Worm (Caenorhabditis elegans) whole organism, L4 larva: ENCODE results near the gene cyp-14A2.

Experiments used
- D1046.2 ChIP-seq: fragments of 200-800 bp; sonication (Bioruptor generic); IDR thresholded peaks from 2 replicates; pipeline ENCODE4 v1.3.6; 2022; ENCODE audit warnings: missing genetic modification characterization, missing compliant biosample characterization
- F44E2.7 ChIP-seq: fragments of 200-800 bp; sonication (Bioruptor generic); IDR thresholded peaks from 2 replicates; pipeline ENCODE4 v2.1.2; 2022; ENCODE audit warnings: missing genetic modification characterization, missing compliant biosample characterization
- F49E8.2 ChIP-seq: sonication (generic microtip); optimal IDR thresholded peaks from 2 replicates; lab custom pipeline; 2016; ENCODE audit warnings: missing compliant biosample characterization, mild to moderate bottlenecking, missing genetic modification characterization, borderline replicate concordance
- R02D3.7 ChIP-seq: fragments of 150-350 bp; sonication (generic microtip); optimal IDR thresholded peaks from 3 replicates; lab custom pipeline; 2014; ENCODE audit warnings: missing biosample characterization, missing genetic modification characterization
- Y48G9A.11 ChIP-seq: fragments of 200-800 bp; sonication (Bioruptor generic); IDR thresholded peaks from 2 replicates; pipeline ENCODE4 v1.3.6; 2022; ENCODE audit warnings: missing genetic modification reagents, missing genetic modification characterization, missing compliant biosample characterization
- Y75B8A.6 ChIP-seq: fragments of 200-800 bp; sonication (Bioruptor generic); IDR thresholded peaks from 2 replicates; pipeline ENCODE4 v1.3.6; 2022; ENCODE audit warnings: missing genetic modification reagents, missing genetic modification characterization, missing compliant biosample characterization
- aha-1 ChIP-seq: fragments of 150-350 bp; peaks from one replicate; lab custom pipeline; 2014; ENCODE audit warnings: missing biosample characterization, missing genetic modification characterization
- arid-1 ChIP-seq: fragments of 200-800 bp; sonication (Bioruptor generic); conservative IDR thresholded peaks from 2 replicates; pipeline ENCODE4 v1.3.6; 2022; ENCODE audit warnings: missing genetic modification reagents, missing genetic modification characterization, missing compliant biosample characterization
- ceh-28 ChIP-seq: fragments of 150-350 bp; optimal IDR thresholded peaks from 2 replicates; lab custom pipeline; 2014; ENCODE audit warnings: missing biosample characterization, missing genetic modification reagents, missing genetic modification characterization
- ceh-32 ChIP-seq: sonication (generic microtip); optimal IDR thresholded peaks from 2 replicates; lab custom pipeline; 2016; ENCODE audit warnings: mild to moderate bottlenecking, missing genetic modification characterization, missing compliant biosample characterization; ENCODE audit not compliant: poor library complexity
- ceh-44 ChIP-seq: fragments of 200-800 bp; sonication (Bioruptor generic); IDR thresholded peaks from 2 replicates; pipeline ENCODE4 v1.3.6; 2022; ENCODE audit warnings: missing genetic modification reagents, missing genetic modification characterization, missing compliant biosample characterization
- ceh-62 ChIP-seq: sonication (generic microtip); optimal IDR thresholded peaks from 2 replicates; lab custom pipeline; 2017; ENCODE audit warnings: missing biosample characterization, missing genetic modification characterization
- ceh-82 ChIP-seq: sonication (generic microtip); optimal IDR thresholded peaks from 2 replicates; lab custom pipeline; 2017; ENCODE audit warnings: missing biosample characterization, missing genetic modification characterization
- ces-1 ChIP-seq: fragments of 150-350 bp; sonication (generic microtip); optimal IDR thresholded peaks from 4 replicates; lab custom pipeline; 2014; ENCODE audit warnings: missing biosample characterization, missing genetic modification reagents, missing genetic modification characterization
- cey-2 ChIP-seq: sonication (generic microtip); optimal IDR thresholded peaks from 3 replicates; lab custom pipeline; 2017; ENCODE audit warnings: missing genetic modification characterization, mild to moderate bottlenecking, missing compliant biosample characterization, antibody characterized with exemption, borderline replicate concordance; ENCODE audit not compliant: insufficient read depth
- ctbp-1 ChIP-seq: fragments of 200-800 bp; sonication (Bioruptor generic); IDR thresholded peaks from 2 replicates; pipeline ENCODE4 v1.3.6; 2022; ENCODE audit warnings: missing genetic modification reagents, missing genetic modification characterization, missing compliant biosample characterization
- daf-12 ChIP-seq: fragments of 150-350 bp; optimal IDR thresholded peaks from 2 replicates; lab custom pipeline; 2014; ENCODE audit warnings: missing biosample characterization, missing genetic modification reagents, missing genetic modification characterization
- dmd-8 ChIP-seq: fragments of 200-800 bp; sonication (Bioruptor generic); IDR thresholded peaks from 2 replicates; pipeline ENCODE4 v1.3.6; 2022; ENCODE audit warnings: missing genetic modification characterization, missing compliant biosample characterization
- dmd-9 ChIP-seq: fragments of 200-800 bp; sonication (Bioruptor generic); IDR thresholded peaks from 2 replicates; pipeline ENCODE4 v1.3.6; 2022; ENCODE audit warnings: missing genetic modification reagents, missing genetic modification characterization, missing compliant biosample characterization
- duxl-1 ChIP-seq: sonication (generic microtip); optimal IDR thresholded peaks from 2 replicates; lab custom pipeline; 2016; ENCODE audit warnings: mild to moderate bottlenecking, missing genetic modification characterization, moderate library complexity, missing compliant biosample characterization; ENCODE audit not compliant: poor library complexity
- dve-1 ChIP-seq: sonication (generic microtip); optimal IDR thresholded peaks from 2 replicates; lab custom pipeline; 2017; ENCODE audit warnings: antibody characterized with exemption, mild to moderate bottlenecking, missing genetic modification characterization, missing compliant biosample characterization; ENCODE audit not compliant: insufficient read depth
- hif-1 ChIP-seq, 2 experiments: sonication (generic microtip); optimal IDR thresholded peaks; 2 replicates each; lab custom pipeline; 2016 to 2017; ENCODE audit warnings: missing compliant biosample characterization in 2 of 2, missing genetic modification characterization in 2 of 2, missing genetic modification reagents in 2 of 2, missing genotype in 2 of 2, mild to moderate bottlenecking in 1 of 2
- hlh-11 ChIP-seq: fragments of 200-800 bp; sonication (Bioruptor generic); optimal IDR thresholded peaks from 2 replicates; lab custom pipeline; 2018; ENCODE audit warnings: mild to moderate bottlenecking, missing genetic modification characterization, missing compliant biosample characterization
- hlh-30 ChIP-seq: sonication (generic microtip); optimal IDR thresholded peaks from 2 replicates; lab custom pipeline; 2017; ENCODE audit warnings: antibody characterized with exemption, mild to moderate bottlenecking, missing genetic modification characterization, missing compliant biosample characterization; ENCODE audit not compliant: insufficient read depth
- hmg-1.1 ChIP-seq: fragments of 200-800 bp; sonication (Bioruptor generic); IDR thresholded peaks from 2 replicates; pipeline ENCODE4 v1.3.6; 2022; ENCODE audit warnings: missing genetic modification reagents, missing genetic modification characterization, missing compliant biosample characterization
- jun-1 ChIP-seq: fragments of 150-350 bp; optimal IDR thresholded peaks from 2 replicates; lab custom pipeline; 2014; ENCODE audit warnings: missing biosample characterization, missing genetic modification reagents, missing genetic modification characterization
- lim-7 ChIP-seq: fragments of 200-800 bp; sonication (Bioruptor generic); IDR thresholded peaks from 2 replicates; pipeline ENCODE4 v1.3.6; 2022; ENCODE audit warnings: missing genetic modification characterization, missing compliant biosample characterization
- lin-38 ChIP-seq: fragments of 200-800 bp; sonication (Bioruptor generic); IDR thresholded peaks from 2 replicates; pipeline ENCODE4 v1.3.6; 2022; ENCODE audit warnings: missing genetic modification reagents, missing genetic modification characterization, missing compliant biosample characterization
- madf-9 ChIP-seq: fragments of 200-800 bp; sonication (Bioruptor generic); conservative IDR thresholded peaks from 2 replicates; pipeline ENCODE4 v1.3.6; 2022; ENCODE audit warnings: missing genetic modification reagents, missing genetic modification characterization, missing compliant biosample characterization
- mdt-29 ChIP-seq: fragments of 200-800 bp; sonication (Bioruptor generic); IDR thresholded peaks from 2 replicates; pipeline ENCODE4 v1.3.6; 2022; ENCODE audit warnings: missing genetic modification reagents, missing genetic modification characterization, missing compliant biosample characterization
- mep-1 ChIP-seq: fragments of 150-350 bp; sonication (generic microtip); optimal IDR thresholded peaks from 3 replicates; lab custom pipeline; 2014; ENCODE audit warnings: missing biosample characterization, missing genetic modification characterization
- mes-2 ChIP-seq: sonication (generic microtip); optimal IDR thresholded peaks from 2 replicates; lab custom pipeline; 2016; ENCODE audit warnings: missing genotype, mild to moderate bottlenecking, missing genetic modification characterization, missing compliant biosample characterization; ENCODE audit not compliant: poor library complexity, severe bottlenecking
- mxl-3 ChIP-seq: fragments of 200-800 bp; sonication (Bioruptor generic); optimal IDR thresholded peaks from 2 replicates; lab custom pipeline; 2018; ENCODE audit warnings: mild to moderate bottlenecking, missing genetic modification characterization, missing compliant biosample characterization
- nhr-102 ChIP-seq: sonication (generic microtip); optimal IDR thresholded peaks from 2 replicates; lab custom pipeline; 2016; ENCODE audit warnings: mild to moderate bottlenecking, missing genetic modification characterization, moderate library complexity, missing compliant biosample characterization
- nhr-28 ChIP-seq: fragments of 150-350 bp; optimal IDR thresholded peaks from 2 replicates; lab custom pipeline; 2014; ENCODE audit warnings: missing biosample characterization, missing genetic modification characterization
- nhr-41 ChIP-seq: fragments of 200-800 bp; sonication (Bioruptor generic); IDR thresholded peaks from 2 replicates; pipeline ENCODE4 v1.3.6; 2022; ENCODE audit warnings: missing genetic modification reagents, missing genetic modification characterization, missing compliant biosample characterization
- nhr-48 ChIP-seq: sonication (generic microtip); optimal IDR thresholded peaks from 2 replicates; lab custom pipeline; 2016; ENCODE audit warnings: mild to moderate bottlenecking, missing genetic modification characterization, missing compliant biosample characterization
- nhr-76 ChIP-seq: fragments of 150-350 bp; optimal IDR thresholded peaks from 2 replicates; lab custom pipeline; 2014; ENCODE audit warnings: missing biosample characterization, missing genetic modification characterization
- pha-4 ChIP-seq, 2 experiments: fragments of 150-350 bp in 1 of 2; fragments of 200-800 bp in 1 of 2; sonication (Bioruptor generic) in 1 of 2; IDR thresholded peaks in 1 of 2; optimal IDR thresholded peaks in 1 of 2; 2 replicates each; pipeline versions ENCODE4 v1.3.6 to Lab custom; 2014 to 2022; ENCODE audit warnings: missing genetic modification characterization in 2 of 2, missing genetic modification reagents in 2 of 2, missing biosample characterization in 1 of 2, missing compliant biosample characterization in 1 of 2
- skn-1 ChIP-seq: fragments of 150-350 bp; optimal IDR thresholded peaks from 2 replicates; lab custom pipeline; 2014; ENCODE audit warnings: missing biosample characterization, missing genetic modification characterization
- snpc-4 ChIP-seq: fragments of 150-350 bp; optimal IDR thresholded peaks from 2 replicates; lab custom pipeline; 2014; ENCODE audit warnings: missing biosample characterization, missing genetic modification characterization
- spr-1 ChIP-seq: sonication (generic microtip); optimal IDR thresholded peaks from 2 replicates; lab custom pipeline; 2016; ENCODE audit warnings: mild to moderate bottlenecking, missing genetic modification characterization, missing compliant biosample characterization
- unc-130 ChIP-seq: sonication (generic microtip); optimal IDR thresholded peaks from 2 replicates; lab custom pipeline; 2016; ENCODE audit warnings: missing genetic modification reagents, missing genetic modification characterization, missing compliant biosample characterization
- vab-7 ChIP-seq: fragments of 200-800 bp; sonication (Bioruptor generic); IDR thresholded peaks from 2 replicates; pipeline ENCODE4 v1.3.6; 2022; ENCODE audit warnings: missing genetic modification reagents, missing genetic modification characterization, missing compliant biosample characterization
- zag-1 ChIP-seq: fragments of 150-350 bp; optimal IDR thresholded peaks from 2 replicates; lab custom pipeline; 2014; ENCODE audit warnings: missing biosample characterization, missing genetic modification characterization
- zfp-3 ChIP-seq: fragments of 200-800 bp; sonication (Bioruptor generic); conservative IDR thresholded peaks from 2 replicates; pipeline ENCODE4 v1.3.6; 2022; ENCODE audit warnings: missing genetic modification reagents, missing genetic modification characterization, missing compliant biosample characterization

Gene cyp-14A2

ce11 chrX:13310763-13311162 is 41.3 kb upstream of the cyp-14A2 start (continued):
- no peak for TF ChIP-seq lin-38 (GFP tag; lab: Robert Waterston, UW)
- no peak for TF ChIP-seq aha-1
- TF ChIP-seq dve-1: peak; percentile 96
- TF ChIP-seq zfp-3 (GFP tag; lab: Robert Waterston, UW): no peak
- no peak for TF ChIP-seq Y75B8A.6 (GFP tag; lab: Robert Waterston, UW)
- TF ChIP-seq mep-1: peak; percentile 34

DNA sequence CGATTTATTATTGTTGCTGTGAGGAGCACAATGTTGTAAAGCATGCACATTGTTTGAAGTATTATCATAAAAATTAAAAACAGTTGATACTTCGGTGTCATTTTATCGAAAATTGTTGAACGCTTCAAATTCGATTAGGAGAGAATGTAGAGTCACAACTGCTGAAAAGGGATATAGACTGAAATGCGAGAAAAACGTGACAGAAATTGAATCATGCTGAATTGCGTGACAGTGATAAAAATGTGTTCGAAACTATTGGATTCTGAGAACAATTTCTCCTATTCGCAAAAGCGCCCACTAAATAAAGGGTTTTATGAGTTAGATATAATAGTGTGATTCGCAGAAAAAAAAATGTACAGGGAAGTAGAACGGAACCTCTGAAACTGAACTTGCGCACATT is 39.3 kb upstream of the cyp-14A2 start, which contains the start of gene srxa-8:
Gene srxa-8 (minus strand): TSS at position 101 of the 400 bp plus-strand sequence.
- TF ChIP-seq hif-1 (tag; optimal IDR thresholded peaks at IDR 0.05; lab: Kevin White, UChicago): no peak
- no peak for TF ChIP-seq ctbp-1 (GFP tag; lab: Robert Waterston, UW)
- no peak for TF ChIP-seq zag-1 (tag; lab: Kevin White, UChicago)
- no peak for TF ChIP-seq daf-12 (tag; lab: Kevin White, UChicago)
- no peak for TF ChIP-seq R02D3.7 (tag; lab: Kevin White, UChicago)
- TF ChIP-seq ces-1 (GFP tag; lab: Kevin White, UChicago): no peak
- no peak for TF ChIP-seq arid-1 (GFP tag; lab: Robert Waterston, UW)
- TF ChIP-seq nhr-41 (GFP tag; lab: Robert Waterston, UW): no peak
- no peak for TF ChIP-seq aha-1

- peak; percentile 41 for TF ChIP-seq mes-2 (tag; lab: Kevin White, UChicago)
- TF ChIP-seq skn-1 (tag; lab: Kevin White, UChicago): no peak
- TF ChIP-seq jun-1 (tag; lab: Kevin White, UChicago): no peak
- no peak for TF ChIP-seq F44E2.7
- peak; percentile 74 for TF ChIP-seq lim-7
- TF ChIP-seq dve-1: peak; percentile 10
- TF ChIP-seq nhr-28: no peak
- peak; percentile 47 for TF ChIP-seq duxl-1 (tag; lab: Kevin White, UChicago)
- TF ChIP-seq ceh-32 (tag; lab: Kevin White, UChicago): no peak
- no peak for TF ChIP-seq F49E8.2 (tag; lab: Kevin White, UChicago)
- TF ChIP-seq mdt-29 (GFP tag; lab: Robert Waterston, UW): no peak
- TF ChIP-seq cey-2 (tag; lab: Kevin White, UChicago): no peak
- TF ChIP-seq spr-1 (tag; lab: Kevin White, UChicago): peak; percentile 42
- no peak for TF ChIP-seq snpc-4 (tag; lab: Kevin White, UChicago)
- TF ChIP-seq lin-38 (GFP tag; lab: Robert Waterston, UW): peak; percentile 61
- TF ChIP-seq dmd-8 (GFP tag; lab: Robert Waterston, UW): no peak
- 0 out of 2 replicates have a peak, but pooled peaks have one; percentile 11 for TF ChIP-seq madf-9 (GFP tag; lab: Robert Waterston, UW)
- peak; percentile 10 for TF ChIP-seq nhr-102
- TF ChIP-seq Y48G9A.11 (GFP tag; lab: Robert Waterston, UW): 0 out of 2 replicates have a peak, but pooled peaks have one; percentile 8
- no peak for TF ChIP-seq unc-130
- peak; percentile 38; the same call in 1 of the 2 replicates for TF ChIP-seq vab-7 (GFP tag; lab: Robert Waterston, UW)
- no peak for TF ChIP-seq ceh-28 (tag; lab: Kevin White, UChicago)
- no peak for TF ChIP-seq ceh-82 (tag; lab: Kevin White, UChicago)
- TF ChIP-seq hmg-1.1: 0 out of 2 replicates have a peak, but pooled peaks have one; percentile 52
- no peak for TF ChIP-seq ceh-62 (tag; lab: Kevin White, UChicago)
- TF ChIP-seq nhr-48 (tag; lab: Kevin White, UChicago): peak; percentile 40
- no peak for TF ChIP-seq dmd-9 (GFP tag; lab: Robert Waterston, UW)
- TF ChIP-seq hlh-11 (tag; lab: Kevin White, UChicago): no peak
- no peak for TF ChIP-seq nhr-76 (tag; lab: Kevin White, UChicago)
- TF ChIP-seq ceh-44: no peak
- peak; percentile 6 for TF ChIP-seq mxl-3 (GFP tag; lab: Kevin White, UChicago)
- no peak for TF ChIP-seq ctbp-1 (GFP tag; lab: Robert Waterston, UW)
- peak; percentile 18 for TF ChIP-seq hlh-30
- peak; percentile 62; the same call in 1 of the 2 replicates for TF ChIP-seq pha-4 (GFP tag; IDR thresholded peaks at IDR 0.05; lab: Robert Waterston, UW)
- TF ChIP-seq pha-4 (tag; optimal IDR thresholded peaks at IDR 0.05; lab: Kevin White, UChicago): no peak
- no peak for TF ChIP-seq D1046.2 (GFP tag; lab: Robert Waterston, UW)
Observed at ce11 chrX:13307852-13308251, 38.4 kb upstream of the cyp-14A2 start.
